Worm (Caenorhabditis elegans) whole organism, early embryonic: ENCODE results near the gene nhr-60.

Experiments used
- B0310.2 ChIP-seq: sonication (generic microtip); optimal IDR thresholded peaks from 2 replicates; lab custom pipeline; 2016; ENCODE audit warnings: mild to moderate bottlenecking, missing genetic modification characterization, missing compliant biosample characterization
- aly-1 ChIP-seq: sonication (generic microtip); optimal IDR thresholded peaks from 2 replicates; lab custom pipeline; 2016; ENCODE audit warnings: missing genetic modification characterization, missing compliant biosample characterization
- ama-1 ChIP-seq: fragments of 150-350 bp; optimal IDR thresholded peaks from 2 replicates; lab custom pipeline; 2014
- ceh-13 ChIP-seq: fragments of 200-800 bp; sonication (Bioruptor generic); optimal IDR thresholded peaks from 2 replicates; lab custom pipeline; 2018; ENCODE audit warnings: mild to moderate bottlenecking, missing genetic modification characterization, missing compliant biosample characterization
- ceh-36 ChIP-seq: sonication (generic microtip); optimal IDR thresholded peaks from 2 replicates; lab custom pipeline; 2016; ENCODE audit warnings: missing genetic modification characterization, inconsistent platforms, missing compliant biosample characterization
- ets-7 ChIP-seq: sonication (generic microtip); optimal IDR thresholded peaks from 2 replicates; lab custom pipeline; 2016; ENCODE audit warnings: missing genotype, missing genetic modification characterization, missing compliant biosample characterization
- flt-1 ChIP-seq: fragments of 200-800 bp; sonication (Bioruptor generic); IDR thresholded peaks from 2 replicates; pipeline ENCODE4 v1.3.6; 2022; ENCODE audit warnings: missing genetic modification characterization, missing compliant biosample characterization
- hmg-4 ChIP-seq: fragments of 200-800 bp; sonication (Bioruptor generic); optimal IDR thresholded peaks from 2 replicates; lab custom pipeline; 2018; ENCODE audit warnings: mild to moderate bottlenecking, missing genetic modification characterization, missing compliant biosample characterization
- hnd-1 ChIP-seq: sonication (generic microtip); optimal IDR thresholded peaks from 2 replicates; lab custom pipeline; 2016; ENCODE audit warnings: missing genetic modification characterization, missing compliant biosample characterization
- scrt-1 ChIP-seq: fragments of 200-800 bp; sonication (Bioruptor generic); IDR thresholded peaks from 2 replicates; pipeline ENCODE4 v1.3.6; 2022; ENCODE audit warnings: missing genetic modification characterization, missing compliant biosample characterization

DNA sequence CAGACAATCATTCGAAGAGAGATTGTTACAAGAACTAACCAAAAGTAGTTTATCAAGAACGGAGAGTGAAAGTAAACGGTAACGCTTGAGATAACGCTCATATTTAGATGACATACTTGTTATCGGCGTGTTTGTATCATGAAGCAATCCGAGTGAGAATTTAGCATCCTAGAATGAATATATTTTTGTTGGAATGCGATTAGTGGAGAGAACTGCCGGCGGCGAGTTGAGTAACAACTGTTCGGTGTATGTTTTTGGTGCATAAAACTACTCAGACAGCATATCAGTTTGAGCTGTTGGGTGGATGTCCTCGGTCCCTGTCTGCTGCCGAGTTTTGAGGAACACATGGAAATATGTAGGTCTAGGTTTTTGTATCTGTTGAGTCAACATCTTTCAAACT is 39.5 kb downstream of the nhr-60 start, which contains the start of gene T23D5.3:
- TF ChIP-seq scrt-1 (GFP tag; lab: Robert Waterston, UW): no peak
- no peak for TF ChIP-seq ets-7 (tag; lab: Kevin White, UChicago)
- TF ChIP-seq ama-1 (lab: Kevin White, UChicago): no peak
- no peak for TF ChIP-seq aly-1 (tag; lab: Kevin White, UChicago)
- no peak for TF ChIP-seq flt-1 (GFP tag; lab: Robert Waterston, UW)
- TF ChIP-seq hnd-1 (tag; lab: Kevin White, UChicago): no peak
- TF ChIP-seq hmg-4 (GFP tag; lab: Kevin White, UChicago): no peak
- no peak for TF ChIP-seq B0310.2 (tag; lab: Kevin White, UChicago)
- no peak for TF ChIP-seq ceh-36 (tag; lab: Kevin White, UChicago)
- TF ChIP-seq ceh-13: no peak
